Fruit fly (Drosophila melanogaster) whole organism, wandering third instar larva: ENCODE measurements around the gene CG46463.

Source experiments
- Abd-B ChIP-seq: fragments of >200 bp; optimal IDR thresholded peaks from 2 replicates; lab custom pipeline; 2017; ENCODE audit warnings: missing biosample characterization, missing genetic modification characterization
- CG32264 ChIP-seq: fragments of 200-800 bp; sonication (Bioruptor generic); optimal IDR thresholded peaks from 2 replicates; lab custom pipeline; 2016; ENCODE audit warnings: missing biosample characterization, missing genetic modification characterization
- CG9705 ChIP-seq: fragments of 200-800 bp; sonication (Bioruptor generic); optimal IDR thresholded peaks from 2 replicates; lab custom pipeline; 2018; ENCODE audit warnings: missing biosample characterization, mild to moderate bottlenecking, missing genetic modification characterization
- CrebA ChIP-seq: fragments of 200-800 bp; sonication (Bioruptor generic); optimal IDR thresholded peaks from 2 replicates; lab custom pipeline; 2016; ENCODE audit warnings: missing biosample characterization, mild to moderate bottlenecking, missing genetic modification characterization, borderline replicate concordance
- Dfd ChIP-seq: fragments of >200 bp; optimal IDR thresholded peaks from 2 replicates; lab custom pipeline; 2017; ENCODE audit warnings: missing biosample characterization, missing genetic modification characterization
- Dif ChIP-seq: fragments of 200-275, 200-300 bp; sonication (Bioruptor generic); optimal IDR thresholded peaks from 2 replicates; lab custom pipeline; 2018; ENCODE audit warnings: missing biosample characterization, missing genetic modification characterization; ENCODE audit not compliant: partially characterized antibody
- GATAd ChIP-seq: sonication (Bioruptor generic); optimal IDR thresholded peaks from 2 replicates; lab custom pipeline; 2016; ENCODE audit warnings: missing biosample characterization, missing genetic modification characterization
- HLH106 ChIP-seq: fragments of 200-800 bp; optimal IDR thresholded peaks from 3 replicates; lab custom pipeline; 2019; ENCODE audit warnings: missing biosample characterization, mild to moderate bottlenecking, missing genetic modification characterization, moderate library complexity
- Hnf4 ChIP-seq: fragments of 200-800 bp; sonication (Bioruptor generic); optimal IDR thresholded peaks from 2 replicates; lab custom pipeline; 2016; ENCODE audit warnings: missing biosample characterization, mild to moderate bottlenecking, missing genetic modification characterization
- Hr78 ChIP-seq: fragments of >200 bp; optimal IDR thresholded peaks from 2 replicates; lab custom pipeline; 2017; ENCODE audit warnings: missing biosample characterization, missing genetic modification characterization
- Hr83 ChIP-seq: fragments of 200-300 bp; sonication (Bioruptor generic); optimal IDR thresholded peaks from 2 replicates; lab custom pipeline; 2016; ENCODE audit warnings: missing biosample characterization, mild to moderate bottlenecking, missing genetic modification characterization, moderate library complexity; ENCODE audit not compliant: poor library complexity, severe bottlenecking
- Jra ChIP-seq: sonication (Bioruptor generic); optimal IDR thresholded peaks from 2 replicates; lab custom pipeline; 2016; ENCODE audit warnings: missing biosample characterization, missing genetic modification characterization
- Mio ChIP-seq: sonication (Bioruptor generic); optimal IDR thresholded peaks from 2 replicates; lab custom pipeline; 2016; ENCODE audit warnings: missing biosample characterization, missing genetic modification characterization
- Myc ChIP-seq: fragments of >200 bp; optimal IDR thresholded peaks from 2 replicates; lab custom pipeline; 2017
- N ChIP-seq: fragments of >200 bp; optimal IDR thresholded peaks from 2 replicates; lab custom pipeline; 2018; ENCODE audit warnings: missing biosample characterization, missing external identifiers, missing genetic modification characterization
- OdsH ChIP-seq: fragments of 200-800 bp; sonication (Bioruptor generic); optimal IDR thresholded peaks from 2 replicates; lab custom pipeline; 2016; ENCODE audit warnings: missing biosample characterization, mild to moderate bottlenecking, missing genetic modification characterization
- Rel ChIP-seq, 2 experiments: fragments of 200-800 bp; sonication (Bioruptor generic) in 1 of 2; optimal IDR thresholded peaks; 2 replicates in 1 of 2; 3 replicates in 1 of 2; lab custom pipeline; 2016 to 2019; ENCODE audit warnings: mild to moderate bottlenecking in 2 of 2, missing biosample characterization in 2 of 2, missing genetic modification characterization in 2 of 2, moderate library complexity in 1 of 2
- Sp1 ChIP-seq: fragments of 200-800 bp; sonication (Bioruptor generic); optimal IDR thresholded peaks from 3 replicates; lab custom pipeline; 2019; ENCODE audit warnings: missing biosample characterization, mild to moderate bottlenecking, missing genetic modification characterization, moderate library complexity
- Vsx2 ChIP-seq: fragments of 200-300, 225-300 bp; sonication (Bioruptor generic); optimal IDR thresholded peaks from 2 replicates; lab custom pipeline; 2018; ENCODE audit warnings: missing biosample characterization, missing genetic modification characterization; ENCODE audit not compliant: partially characterized antibody
- br ChIP-seq: fragments of 200-800 bp; sonication (Bioruptor generic); optimal IDR thresholded peaks from 2 replicates; lab custom pipeline; 2016; ENCODE audit warnings: missing biosample characterization, missing genetic modification characterization
- brk ChIP-seq: fragments of 200-800 bp; sonication (Bioruptor generic); optimal IDR thresholded peaks from 2 replicates; lab custom pipeline; 2016; ENCODE audit warnings: missing biosample characterization, mild to moderate bottlenecking, missing genetic modification characterization
- dl ChIP-seq, 2 experiments: fragments of 175-275, 200-275 bp in 1 of 2; fragments of 200-275 bp in 1 of 2; sonication (Bioruptor generic); optimal IDR thresholded peaks; lab custom pipeline; 2018; ENCODE audit warnings: mild to moderate bottlenecking in 2 of 2, missing biosample characterization in 2 of 2, missing genetic modification characterization in 2 of 2, moderate library complexity in 2 of 2; ENCODE audit not compliant: partially characterized antibody in 2 of 2, insufficient read depth in 1 of 2
- dmrt93B ChIP-seq: fragments of 200-800 bp; sonication (Bioruptor generic); optimal IDR thresholded peaks from 2 replicates; lab custom pipeline; 2018; ENCODE audit warnings: missing biosample characterization, mild to moderate bottlenecking, missing genetic modification characterization
- dsf ChIP-seq: sonication (Bioruptor generic); optimal IDR thresholded peaks from 2 replicates; lab custom pipeline; 2016; ENCODE audit warnings: missing biosample characterization, missing genetic modification characterization, borderline replicate concordance
- ey ChIP-seq: fragments of 200-800 bp; sonication (Bioruptor generic); optimal IDR thresholded peaks from 2 replicates; lab custom pipeline; 2016; ENCODE audit warnings: missing biosample characterization, missing genetic modification characterization
- foxo ChIP-seq, 2 experiments: fragments of 200-800 bp; sonication (Bioruptor generic); optimal IDR thresholded peaks; 2 replicates in 1 of 2; 3 replicates in 1 of 2; lab custom pipeline; 2016 to 2017; ENCODE audit warnings: missing biosample characterization in 2 of 2, missing genetic modification characterization in 2 of 2
- fru ChIP-seq: fragments of 200-800 bp; sonication (Bioruptor generic); optimal IDR thresholded peaks from 3 replicates; lab custom pipeline; 2016; ENCODE audit warnings: missing biosample characterization, mild to moderate bottlenecking, missing genetic modification characterization
- h ChIP-seq: fragments of 200-800 bp; sonication (Bioruptor generic); optimal IDR thresholded peaks from 3 replicates; lab custom pipeline; 2016; ENCODE audit warnings: missing biosample characterization, mild to moderate bottlenecking, missing genetic modification characterization
- jim ChIP-seq: fragments of 175-275, 200-325 bp; sonication (Bioruptor generic); optimal IDR thresholded peaks from 2 replicates; lab custom pipeline; 2016; ENCODE audit warnings: missing biosample characterization, mild to moderate bottlenecking, missing genetic modification characterization
- lola ChIP-seq: fragments of >200 bp; optimal IDR thresholded peaks from 2 replicates; lab custom pipeline; 2017; ENCODE audit warnings: missing biosample characterization, missing genetic modification characterization
- pan ChIP-seq: fragments of >200 bp; optimal IDR thresholded peaks from 2 replicates; lab custom pipeline; 2017
- psq ChIP-seq: fragments of 200-800 bp; sonication (Bioruptor generic); optimal IDR thresholded peaks from 3 replicates; lab custom pipeline; 2017; ENCODE audit warnings: missing biosample characterization, mild to moderate bottlenecking, missing genetic modification characterization, moderate library complexity
- rgr ChIP-seq: fragments of 200-800 bp; sonication (Bioruptor generic); optimal IDR thresholded peaks from 3 replicates; lab custom pipeline; 2016; ENCODE audit warnings: missing biosample characterization, mild to moderate bottlenecking, missing genetic modification characterization
- sage ChIP-seq: fragments of 200-800 bp; sonication (Bioruptor generic); optimal IDR thresholded peaks from 2 replicates; lab custom pipeline; 2016; ENCODE audit warnings: missing biosample characterization, mild to moderate bottlenecking, missing genetic modification characterization
- sv ChIP-seq: fragments of 200-800 bp; sonication (Bioruptor generic); optimal IDR thresholded peaks from 3 replicates; lab custom pipeline; 2016; ENCODE audit warnings: missing biosample characterization, missing genetic modification characterization
- tai ChIP-seq: sonication (Bioruptor generic); optimal IDR thresholded peaks from 2 replicates; lab custom pipeline; 2016; ENCODE audit warnings: missing biosample characterization, missing genetic modification characterization
- usp ChIP-seq: fragments of >200 bp; optimal IDR thresholded peaks from 2 replicates; lab custom pipeline; 2017; ENCODE audit warnings: missing biosample characterization, missing genetic modification characterization
- woc ChIP-seq: sonication (Bioruptor generic); optimal IDR thresholded peaks from 2 replicates; lab custom pipeline; 2016; ENCODE audit warnings: missing biosample characterization, mild to moderate bottlenecking, missing genetic modification characterization

The CG46463 gene

DNA sequence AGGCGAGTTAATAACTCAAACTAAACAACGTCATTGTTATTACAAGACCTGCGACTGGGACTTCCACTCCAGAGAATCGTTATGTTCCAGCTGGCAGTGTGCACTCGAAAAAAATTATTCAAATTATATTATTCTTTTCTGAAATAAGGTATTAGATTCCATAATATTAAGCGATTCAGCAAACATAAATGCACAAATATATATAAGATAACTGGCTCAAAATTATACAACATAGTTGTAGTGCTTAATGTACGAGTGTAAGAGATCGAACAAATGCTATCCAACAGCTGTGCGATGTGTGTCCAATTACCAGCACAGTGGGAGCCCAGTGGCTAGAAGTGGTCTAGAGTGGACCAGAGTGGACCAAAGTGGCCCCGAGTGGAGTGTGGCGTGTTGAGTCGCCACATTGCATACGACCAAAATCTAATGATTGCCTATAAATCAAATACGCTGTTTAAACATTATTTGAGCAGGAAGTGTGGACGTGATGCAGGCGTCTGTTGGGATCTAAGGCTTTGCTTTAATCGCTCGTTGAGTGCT, 16.8 kb upstream of the CG46463 start:
- TF ChIP-seq Jra (GFP tag; lab: Kevin White, UChicago) (no peak), N (no peak), sage (GFP tag; lab: Kevin White, UChicago) (no peak), brk (GFP tag; lab: Kevin White, UChicago) (no peak), Hr83 (GFP tag; lab: Kevin White, UChicago) (no peak), Dif (GFP tag; lab: Kevin White, UChicago) (no peak), Dfd (GFP tag; lab: Kevin White, UChicago) (no peak), OdsH (no peak), GATAd (no peak)

dm6 chr3L:3447948-3448526, 13.1 kb upstream of the CG46463 start:
- no peak for TF ChIP-seq Dif (GFP tag; lab: Kevin White, UChicago)
- TF ChIP-seq jim = no peak
- TF ChIP-seq h (GFP tag; lab: Kevin White, UChicago) = peak; percentile 34

- TF ChIP-seq usp (GFP tag; lab: Kevin White, UChicago) (no peak), sv (GFP tag; lab: Kevin White, UChicago) (peak; percentile 19), pan (lab: Kevin White, UChicago) (no peak), Hr83 (GFP tag; lab: Kevin White, UChicago) (no peak), fru (peak; percentile 7), Hnf4 (GFP tag; lab: Kevin White, UChicago) (no peak), jim (no peak), dmrt93B (GFP tag; lab: Kevin White, UChicago) (no peak), HLH106 (no peak), ey (GFP tag; lab: Kevin White, UChicago) (peak; percentile 39), Rel (GFP tag; optimal IDR thresholded peaks at IDR 0.05; lab: Kevin White, UChicago) (no peak), Rel (tag; optimal IDR thresholded peaks at IDR 0.05; lab: Kevin White, UChicago) (no peak), sage (GFP tag; lab: Kevin White, UChicago) (no peak), Hr78 (no peak), tai (GFP tag; lab: Kevin White, UChicago) (no peak), Myc (no peak), N (no peak), lola (GFP tag; lab: Kevin White, UChicago) (no peak), OdsH (peak; percentile 27), CG9705 (GFP tag; lab: Kevin White, UChicago) (no peak), rgr (GFP tag; lab: Kevin White, UChicago) (peak; percentile 45), Mio (GFP tag; lab: Kevin White, UChicago) (no peak), br (GFP tag; lab: Kevin White, UChicago) (peak; percentile 30), GATAd (no peak), dsf (GFP tag; lab: Kevin White, UChicago) (no peak), Dfd (GFP tag; lab: Kevin White, UChicago) (no peak), CrebA (no peak), brk (GFP tag; lab: Kevin White, UChicago) (no peak), Dif (GFP tag; lab: Kevin White, UChicago) (no peak), CG32264 (no peak), Abd-B (GFP tag; lab: Kevin White, UChicago) (no peak), Jra (GFP tag; lab: Kevin White, UChicago) (no peak), Sp1 (peak; percentile 14), foxo (GFP tag; optimal IDR thresholded peaks at IDR 0.05; lab: Kevin White, UChicago) (peak in 1 of 2 experiments; percentile 33), Vsx2 (GFP tag; lab: Kevin White, UChicago) (no peak), psq (GFP tag; lab: Kevin White, UChicago) (peak; percentile 32), h (GFP tag; lab: Kevin White, UChicago) (no peak), woc (GFP tag; lab: Kevin White, UChicago) (no peak), dl (GFP tag; optimal IDR thresholded peaks at IDR 0.05; lab: Kevin White, UChicago; ENCODE audit: insufficient read depth in 1 of 2, partially characterized antibody in 2 of 2) (no peak)
These were observed 11.4 kb upstream of the CG46463 start for dm6 chr3L:3449680-3450079.
